Fruit fly (Drosophila melanogaster) whole organism, embryonic: ENCODE results near the gene CG31650.

Experiments used
- Blimp-1 ChIP-seq: fragments of 200-800 bp; sonication (Bioruptor generic); optimal IDR thresholded peaks from 3 replicates; lab custom pipeline; 2018; ENCODE audit warnings: missing biosample characterization, missing genetic modification characterization, mild to moderate bottlenecking, moderate library complexity, missing genetic modification reagents
- CG12104 ChIP-seq: fragments of 200-800 bp; sonication (Bioruptor generic); optimal IDR thresholded peaks from 3 replicates; lab custom pipeline; 2016; ENCODE audit warnings: missing biosample characterization, missing genetic modification characterization
- CG1529 ChIP-seq: fragments of 200-800 bp; sonication (Bioruptor generic); optimal IDR thresholded peaks from 3 replicates; lab custom pipeline; 2018; ENCODE audit warnings: missing biosample characterization, missing genetic modification characterization
- CG17186 ChIP-seq: fragments of 200-800 bp; sonication (Bioruptor generic); optimal IDR thresholded peaks from 3 replicates; lab custom pipeline; 2017; ENCODE audit warnings: missing biosample characterization, missing genetic modification reagents, missing genetic modification characterization
- CG17328 ChIP-seq: fragments of 200-800 bp; sonication (Bioruptor generic); IDR thresholded peaks from 2 replicates; pipeline ENCODE4 v1.3.6; 2022; ENCODE audit warnings: missing biosample characterization, missing genetic modification characterization
- CG17568 ChIP-seq: fragments of 200-800 bp; sonication (Bioruptor generic); optimal IDR thresholded peaks from 2 replicates; lab custom pipeline; 2018; ENCODE audit warnings: missing biosample characterization, mild to moderate bottlenecking, missing genetic modification characterization, moderate library complexity
- CG17829 ChIP-seq: fragments of 200-800 bp; optimal IDR thresholded peaks from 2 replicates; lab custom pipeline; 2019; ENCODE audit warnings: missing biosample characterization, mild to moderate bottlenecking, missing genetic modification characterization, moderate library complexity
- CG1792 ChIP-seq: fragments of 200-800 bp; sonication (Bioruptor generic); optimal IDR thresholded peaks from 2 replicates; lab custom pipeline; 2016; ENCODE audit warnings: missing biosample characterization, missing genetic modification characterization
- CG1832 ChIP-seq: fragments of 200-800 bp; sonication (Bioruptor generic); optimal IDR thresholded peaks from 2 replicates; lab custom pipeline; 2017; ENCODE audit warnings: missing biosample characterization, mild to moderate bottlenecking, missing genetic modification characterization, inconsistent platforms
- CG30431 ChIP-seq: fragments of 200-800 bp; sonication (Bioruptor generic); optimal IDR thresholded peaks from 2 replicates; lab custom pipeline; 2017; ENCODE audit warnings: missing biosample characterization, missing genetic modification characterization
- CG31224 ChIP-seq: fragments of 200-800 bp; sonication (Bioruptor generic); IDR thresholded peaks from 2 replicates; pipeline ENCODE4 v1.3.6; 2022; ENCODE audit warnings: missing biosample characterization, missing genetic modification characterization
- CG31441 ChIP-seq: fragments of 200-800 bp; sonication (Bioruptor generic); IDR thresholded peaks from 2 replicates; pipeline ENCODE4 v1.3.6; 2022; ENCODE audit warnings: missing biosample characterization, missing genetic modification characterization
- CG3163 ChIP-seq: fragments of 200-800 bp; sonication (Bioruptor generic); optimal IDR thresholded peaks from 3 replicates; lab custom pipeline; 2016; ENCODE audit warnings: missing biosample characterization, missing genetic modification characterization
- CG33213 ChIP-seq: fragments of 200-800 bp; sonication (Bioruptor generic); optimal IDR thresholded peaks from 3 replicates; lab custom pipeline; 2016; ENCODE audit warnings: missing biosample characterization, missing genetic modification characterization
- CG3407 ChIP-seq: fragments of 200-800 bp; sonication (Bioruptor generic); optimal IDR thresholded peaks from 2 replicates; lab custom pipeline; 2018; ENCODE audit warnings: missing biosample characterization, mild to moderate bottlenecking, missing genetic modification characterization
- CG6765 ChIP-seq: fragments of 200-800 bp; sonication (Bioruptor generic); optimal IDR thresholded peaks from 3 replicates; lab custom pipeline; 2017; ENCODE audit warnings: missing biosample characterization, mild to moderate bottlenecking, missing genetic modification characterization
- CG7786 ChIP-seq: fragments of 200-800 bp; sonication (Bioruptor generic); optimal IDR thresholded peaks from 2 replicates; lab custom pipeline; 2016; ENCODE audit warnings: missing biosample characterization, missing genetic modification characterization
- CG8765 ChIP-seq: fragments of 200-800 bp; sonication (Bioruptor generic); IDR thresholded peaks from 2 replicates; pipeline ENCODE4 v1.3.6; 2022; ENCODE audit warnings: missing biosample characterization, missing genetic modification characterization
- Dbx ChIP-seq: fragments of 200-800 bp; sonication (Bioruptor generic); IDR thresholded peaks from 3 replicates; pipeline ENCODE4 v1.3.6; 2022; ENCODE audit warnings: missing biosample characterization, missing genetic modification characterization
- Doc3 ChIP-seq: fragments of 200-800 bp; sonication (Bioruptor generic); IDR thresholded peaks from 3 replicates; pipeline ENCODE4 v1.3.6; 2022; ENCODE audit warnings: missing biosample characterization, missing genetic modification characterization; ENCODE audit not compliant: partially characterized antibody
- Dref ChIP-seq: fragments of 200-800 bp; sonication (Bioruptor generic); IDR thresholded peaks from 2 replicates; pipeline ENCODE4 v1.3.6; 2022; ENCODE audit warnings: missing biosample characterization, missing genetic modification characterization
- E2f2 ChIP-seq: fragments of 200-800 bp; sonication (Bioruptor generic); IDR thresholded peaks from 2 replicates; pipeline ENCODE4 v1.3.6; 2022; ENCODE audit warnings: missing biosample characterization, missing genetic modification characterization
- Ets65A ChIP-seq: fragments of 200-800 bp; sonication (Bioruptor generic); peaks from one replicate; lab custom pipeline; 2016; ENCODE audit warnings: missing biosample characterization, missing genetic modification characterization
- HLH3B ChIP-seq: fragments of 200-800 bp; sonication (Bioruptor generic); IDR thresholded peaks from 2 replicates; pipeline ENCODE4 v1.3.6; 2022; ENCODE audit warnings: missing biosample characterization, missing genetic modification characterization
- Hey ChIP-seq: fragments of 200-800 bp; sonication (Bioruptor generic); optimal IDR thresholded peaks from 3 replicates; lab custom pipeline; 2018; ENCODE audit warnings: missing biosample characterization, mild to moderate bottlenecking, missing genetic modification characterization
- MTF-1 ChIP-seq: fragments of 200-800 bp; sonication (Bioruptor generic); optimal IDR thresholded peaks from 2 replicates; lab custom pipeline; 2018; ENCODE audit warnings: missing biosample characterization, mild to moderate bottlenecking, missing genetic modification characterization, borderline replicate concordance
- Nf-YC ChIP-seq: fragments of 200-800 bp; optimal IDR thresholded peaks from 3 replicates; lab custom pipeline; 2019; ENCODE audit warnings: missing biosample characterization, mild to moderate bottlenecking, missing genetic modification characterization, moderate library complexity
- Optix ChIP-seq: fragments of 200-800 bp; sonication (Bioruptor generic); IDR thresholded peaks from 3 replicates; pipeline ENCODE4 v1.3.6; 2022; ENCODE audit warnings: missing biosample characterization, missing genetic modification characterization
- Six4 ChIP-seq: fragments of 200-800 bp; sonication (Bioruptor generic); optimal IDR thresholded peaks from 2 replicates; lab custom pipeline; 2016; ENCODE audit warnings: missing biosample characterization, missing genetic modification characterization
- Sry-β ChIP-seq: fragments of 200-800 bp; sonication (Bioruptor generic); optimal IDR thresholded peaks from 2 replicates; lab custom pipeline; 2018; ENCODE audit warnings: missing biosample characterization, mild to moderate bottlenecking, missing genetic modification characterization, moderate library complexity
- Sry-δ ChIP-seq: fragments of 200-800 bp; sonication (Bioruptor generic); optimal IDR thresholded peaks from 2 replicates; lab custom pipeline; 2016; ENCODE audit warnings: missing biosample characterization, missing genetic modification characterization
- crc ChIP-seq: fragments of 200-800 bp; sonication (Bioruptor generic); optimal IDR thresholded peaks from 2 replicates; lab custom pipeline; 2016; ENCODE audit warnings: missing biosample characterization, missing genetic modification characterization
- dysf ChIP-seq: fragments of 200-800 bp; sonication (Bioruptor generic); IDR thresholded peaks from 3 replicates; pipeline ENCODE4 v1.3.6; 2022; ENCODE audit warnings: missing biosample characterization, missing genetic modification characterization
- esg ChIP-seq: fragments of 200-800 bp; sonication (Bioruptor generic); conservative IDR thresholded peaks from 2 replicates; pipeline ENCODE4 v1.3.6; 2022; ENCODE audit warnings: missing biosample characterization, missing genetic modification characterization
- grau ChIP-seq: fragments of 200-800 bp; optimal IDR thresholded peaks from 3 replicates; lab custom pipeline; 2019; ENCODE audit warnings: missing biosample characterization, mild to moderate bottlenecking, missing genetic modification characterization, moderate library complexity
- h ChIP-seq: fragments of >200 bp; optimal IDR thresholded peaks from 2 replicates; lab custom pipeline; 2017
- hbn ChIP-seq: fragments of 200-800 bp; sonication (Bioruptor generic); IDR thresholded peaks from 2 replicates; pipeline ENCODE4 v1.3.6; 2022; ENCODE audit warnings: missing biosample characterization, missing genetic modification characterization; ENCODE audit not compliant: partially characterized antibody
- ind ChIP-seq: fragments of 200-800 bp; sonication (Bioruptor generic); optimal IDR thresholded peaks from 3 replicates; lab custom pipeline; 2016; ENCODE audit warnings: missing biosample characterization, missing genetic modification characterization
- jing ChIP-seq: fragments of 200-800 bp; sonication (Bioruptor generic); optimal IDR thresholded peaks from 2 replicates; lab custom pipeline; 2018; ENCODE audit warnings: missing biosample characterization, mild to moderate bottlenecking, missing genetic modification characterization
- klu ChIP-seq: fragments of 200-800 bp; sonication (Bioruptor generic); IDR thresholded peaks from 2 replicates; pipeline ENCODE4 v1.3.6; 2022; ENCODE audit warnings: missing biosample characterization, missing genetic modification characterization
- lov ChIP-seq, 2 experiments: fragments of 200-800 bp in 1 of 2; fragments of >200 bp in 1 of 2; sonication (Bioruptor generic) in 1 of 2; IDR thresholded peaks in 1 of 2; optimal IDR thresholded peaks in 1 of 2; 2 replicates in 1 of 2; 3 replicates in 1 of 2; pipeline versions ENCODE4 v1.3.6 to Lab custom; 2017 to 2022; ENCODE audit warnings: missing biosample characterization in 1 of 2, missing genetic modification characterization in 1 of 2
- pho ChIP-seq: fragments of 200-800 bp; sonication (Bioruptor generic); optimal IDR thresholded peaks from 2 replicates; lab custom pipeline; 2016; ENCODE audit warnings: missing biosample characterization, missing genetic modification characterization
- pita ChIP-seq: fragments of 200-800 bp; sonication (Bioruptor generic); optimal IDR thresholded peaks from 2 replicates; lab custom pipeline; 2017; ENCODE audit warnings: missing biosample characterization, mild to moderate bottlenecking, missing genetic modification characterization
- prd ChIP-seq, 3 experiments: fragments of >200 bp in 2 of 3; fragments of 200-800 bp in 1 of 3; sonication (Bioruptor generic) in 1 of 3; optimal IDR thresholded peaks in 2 of 3; IDR thresholded peaks in 1 of 3; 2 replicates in 2 of 3; 3 replicates in 1 of 3; pipeline versions ENCODE4 v1.3.6 to Lab custom; 2017 to 2022; ENCODE audit warnings: missing biosample characterization in 1 of 3, missing genetic modification characterization in 1 of 3
- salm ChIP-seq: fragments of 200-800 bp; sonication (Bioruptor generic); optimal IDR thresholded peaks from 2 replicates; lab custom pipeline; 2018; ENCODE audit warnings: missing biosample characterization, mild to moderate bottlenecking, missing genetic modification characterization
- shn ChIP-seq: fragments of 200-800 bp; sonication (Bioruptor generic); optimal IDR thresholded peaks from 3 replicates; lab custom pipeline; 2016; ENCODE audit warnings: missing biosample characterization, missing genetic modification characterization
- slp2 ChIP-seq: fragments of 200-800 bp; sonication (Bioruptor generic); optimal IDR thresholded peaks from 2 replicates; lab custom pipeline; 2016; ENCODE audit warnings: missing biosample characterization, missing genetic modification characterization
- vvl ChIP-seq: fragments of 200-800 bp; sonication (Bioruptor generic); IDR thresholded peaks from 2 replicates; pipeline ENCODE4 v1.3.6; 2022; ENCODE audit warnings: missing biosample characterization, missing genetic modification characterization
- wek ChIP-seq: fragments of 200-800 bp; sonication (Bioruptor generic); optimal IDR thresholded peaks from 3 replicates; lab custom pipeline; 2018; ENCODE audit warnings: missing biosample characterization, mild to moderate bottlenecking, missing genetic modification characterization, moderate library complexity

Gene CG31650

dm6 chr2L:4999389-5000032 lies 45.0 kb downstream of the CG31650 start (continued):
- TF ChIP-seq pho (peak; percentile 2), Dref (GFP tag; lab: Robert Waterston, UW) (no peak), Ets65A (GFP tag; lab: Kevin White, UChicago) (peak; percentile 93), MTF-1 (GFP tag; lab: Kevin White, UChicago) (peak; percentile 67), Nf-YC (tag; lab: Kevin White, UChicago) (peak; percentile 1), CG30431 (peak; percentile 70), CG17568 (GFP tag; lab: Kevin White, UChicago) (peak; percentile 45), HLH3B (GFP tag; lab: Robert Waterston, UW) (peak; percentile 56), CG1832 (no peak), vvl (GFP tag; lab: Robert Waterston, UW) (peak; percentile 90), crc (peak; percentile 32), CG8765 (GFP tag; lab: Robert Waterston, UW) (peak; percentile 51; the same call in 1 of the 2 replicates), ind (peak; percentile 83), hbn (GFP tag; lab: Robert Waterston, UW) (no peak), CG12104 (GFP tag; lab: Kevin White, UChicago) (peak; percentile 39), CG17829 (peak; percentile 30), wek (GFP tag; lab: Kevin White, UChicago) (no peak), Hey (tag; lab: Kevin White, UChicago) (peak; percentile 4), CG6765 (GFP tag; lab: Kevin White, UChicago) (peak; percentile 1), Sry-β (no peak), shn (GFP tag; lab: Kevin White, UChicago) (peak; percentile 47), CG7786 (GFP tag; lab: Kevin White, UChicago) (peak; percentile 58), CG1529 (no peak), pita (GFP tag; lab: Kevin White, UChicago) (no peak), Sry-δ (GFP tag; lab: Kevin White, UChicago) (peak; percentile 10), grau (tag; lab: Kevin White, UChicago) (peak; percentile 95), klu (0 out of 2 replicates have a peak, but pooled peaks have one; percentile 47), jing (GFP tag; lab: Kevin White, UChicago) (peak; percentile 25), Optix (peak; percentile 64; the same call in 2 of the 3 replicates), CG31224 (GFP tag; lab: Robert Waterston, UW) (peak; percentile 54; the same call in 1 of the 2 replicates), dysf (GFP tag; lab: Robert Waterston, UW) (peak; percentile 83), Doc3 (GFP tag; lab: Robert Waterston, UW) (no peak), CG17186 (no peak), CG17328 (GFP tag; lab: Robert Waterston, UW) (peak; percentile 74), CG3163 (no peak), h (lab: Kevin White, UChicago) (no peak), Blimp-1 (GFP tag; lab: Kevin White, UChicago) (peak; percentile 62), CG31441 (peak; percentile 54; the same call in 1 of the 2 replicates), prd (optimal IDR thresholded peaks at IDR 0.05; lab: Kevin White, UChicago) (no peak), prd (GFP tag; IDR thresholded peaks at IDR 0.05; lab: Robert Waterston, UW) (peak; percentile 87), CG33213 (GFP tag; lab: Kevin White, UChicago) (peak; percentile 47), slp2 (GFP tag; lab: Kevin White, UChicago) (peak; percentile 56), salm (tag; lab: Kevin White, UChicago) (peak; percentile 59), esg (peak; percentile 70), CG3407 (GFP tag; lab: Kevin White, UChicago) (no peak), Six4 (GFP tag; lab: Kevin White, UChicago) (peak; percentile 21), E2f2 (GFP tag; lab: Robert Waterston, UW) (peak; percentile 19; the same call in 1 of the 2 replicates), Dbx (no peak; the same call in 1 of the 3 replicates), lov (optimal IDR thresholded peaks at IDR 0.05; lab: Kevin White, UChicago) (no peak), lov (GFP tag; IDR thresholded peaks at IDR 0.05; lab: Robert Waterston, UW) (0 out of 3 replicates have a peak, but pooled peaks have one; percentile 55), CG1792 (peak; percentile 37)
